Worm (Caenorhabditis elegans): Measurements from ENCODE around the gene T19A5.3.

DNA sequence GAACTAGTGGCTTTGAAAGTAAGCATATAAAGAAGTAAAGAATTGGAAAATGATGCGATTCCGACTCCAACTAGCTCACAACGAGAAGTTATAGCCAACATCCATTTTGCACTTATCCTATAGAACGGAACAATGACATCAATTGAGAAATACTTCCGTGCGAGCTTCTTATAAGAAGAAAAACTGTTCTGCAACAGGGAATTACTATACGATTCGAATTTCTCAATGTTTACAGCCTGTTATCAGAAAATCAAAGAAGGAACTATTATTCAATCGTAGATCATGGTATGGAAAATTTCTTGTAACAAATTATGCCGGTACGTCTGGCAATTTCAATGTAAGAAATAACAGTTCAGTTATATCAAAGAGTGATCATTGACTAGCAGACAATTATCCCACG, 41.9 kb upstream of the T19A5.3 start, which contains the start of gene str-85:
- no peak for TF ChIP-seq unc-62 (GFP tag; optimal IDR thresholded peaks at IDR 0.05)
- TF ChIP-seq snpc-4 (tag; optimal IDR thresholded peaks at IDR 0.05): no peak
- no peak for TF ChIP-seq tbx-2 (tag; optimal IDR thresholded peaks at IDR 0.05)
- no peak for TF ChIP-seq jun-1 (tag; optimal IDR thresholded peaks at IDR 0.05)
- TF ChIP-seq nhr-25 (tag; optimal IDR thresholded peaks at IDR 0.05): no peak
- TF ChIP-seq nhr-28 (tag; optimal IDR thresholded peaks at IDR 0.05): no peak
- TF ChIP-seq nhr-12 (tag; optimal IDR thresholded peaks at IDR 0.05): no peak
- TF ChIP-seq zag-1 (tag; optimal IDR thresholded peaks at IDR 0.05): no peak
